Worm (Caenorhabditis elegans) whole organism, midembryonic: ENCODE data around the gene Y53G8B.2.

ENCODE experiments used
- T22C8.4 ChIP-seq: fragments of 200-800 bp; sonication (Bioruptor generic); IDR thresholded peaks from 2 replicates; pipeline ENCODE4 v1.3.6; 2022; ENCODE audit warnings: missing genetic modification characterization, missing compliant biosample characterization
- cog-1 ChIP-seq: sonication (generic microtip); optimal IDR thresholded peaks from 2 replicates; lab custom pipeline; 2016; ENCODE audit warnings: missing genetic modification characterization, missing compliant biosample characterization
- flt-1 ChIP-seq: fragments of 200-800 bp; sonication (Bioruptor generic); IDR thresholded peaks from 2 replicates; pipeline ENCODE4 v1.3.6; 2022; ENCODE audit warnings: missing genetic modification characterization, missing compliant biosample characterization
- klf-2 ChIP-seq: fragments of 200-800 bp; sonication (Bioruptor generic); conservative IDR thresholded peaks from 2 replicates; pipeline ENCODE4 v1.3.6; 2022; ENCODE audit warnings: missing genetic modification reagents, missing genetic modification characterization, missing compliant biosample characterization
- med-1 ChIP-seq: sonication (generic microtip); optimal IDR thresholded peaks from 2 replicates; lab custom pipeline; 2017; ENCODE audit warnings: missing genetic modification characterization, mild to moderate bottlenecking, missing compliant biosample characterization, antibody characterized with exemption, missing genetic modification reagents; ENCODE audit not compliant: insufficient read depth
- ref-1 ChIP-seq: fragments of 200-800 bp; sonication (Bioruptor generic); conservative IDR thresholded peaks from 2 replicates; pipeline ENCODE4 v1.3.6; 2022; ENCODE audit warnings: missing genetic modification reagents, missing genetic modification characterization, missing compliant biosample characterization
- tab-1 ChIP-seq: fragments of 200-800 bp; sonication (Bioruptor generic); IDR thresholded peaks from 2 replicates; pipeline ENCODE4 v1.3.6; 2022; ENCODE audit warnings: missing genetic modification characterization, missing compliant biosample characterization
- ztf-23 ChIP-seq: fragments of 200-800 bp; sonication (Bioruptor generic); IDR thresholded peaks from 2 replicates; pipeline ENCODE4 v1.3.6; 2022; ENCODE audit warnings: missing genetic modification reagents, missing genetic modification characterization, missing compliant biosample characterization
- ztf-29 ChIP-seq: fragments of 200-800 bp; sonication (Bioruptor generic); IDR thresholded peaks from 2 replicates; pipeline ENCODE4 v1.3.6; 2022; ENCODE audit warnings: missing genetic modification reagents, missing genetic modification characterization, missing compliant biosample characterization

Y53G8B.2 gene

DNA sequence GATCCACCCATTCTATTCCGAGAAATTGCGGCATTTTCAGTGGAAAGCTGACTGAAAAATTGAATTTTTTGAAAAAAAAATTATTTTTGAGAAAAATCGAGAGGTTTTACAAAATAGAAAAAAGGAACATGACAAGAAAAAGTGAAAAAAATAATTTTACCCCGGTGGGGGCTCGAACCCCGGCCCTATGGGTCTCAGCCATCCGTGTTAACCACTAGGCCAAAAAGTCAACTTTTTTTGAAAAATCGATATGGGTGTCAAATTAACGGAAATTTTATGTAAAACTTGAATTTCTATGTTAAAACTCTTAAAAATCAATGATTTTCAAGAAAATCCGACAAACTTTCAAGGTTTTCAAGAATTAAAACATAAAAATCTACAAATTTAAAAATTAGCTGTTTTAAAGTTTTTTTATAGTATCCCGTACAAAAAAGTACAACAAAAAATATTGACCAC is at the start of gene Y53G8B.2:
Gene Y53G8B.2, minus strand, starts transcription at position 51 of the 456 bp plus-strand sequence.
- TF ChIP-seq ztf-29 (GFP tag; lab: Robert Waterston, UW) (no peak), ref-1 (GFP tag; lab: Robert Waterston, UW) (no peak), flt-1 (GFP tag; lab: Robert Waterston, UW) (no peak), T22C8.4 (GFP tag; lab: Robert Waterston, UW) (no peak), cog-1 (tag; lab: Kevin White, UChicago) (no peak), tab-1 (GFP tag; lab: Robert Waterston, UW) (no peak), klf-2 (GFP tag; lab: Robert Waterston, UW) (no peak), med-1 (GFP tag; lab: Kevin White, UChicago) (no peak), ztf-23 (GFP tag; lab: Robert Waterston, UW) (no peak)

DNA sequence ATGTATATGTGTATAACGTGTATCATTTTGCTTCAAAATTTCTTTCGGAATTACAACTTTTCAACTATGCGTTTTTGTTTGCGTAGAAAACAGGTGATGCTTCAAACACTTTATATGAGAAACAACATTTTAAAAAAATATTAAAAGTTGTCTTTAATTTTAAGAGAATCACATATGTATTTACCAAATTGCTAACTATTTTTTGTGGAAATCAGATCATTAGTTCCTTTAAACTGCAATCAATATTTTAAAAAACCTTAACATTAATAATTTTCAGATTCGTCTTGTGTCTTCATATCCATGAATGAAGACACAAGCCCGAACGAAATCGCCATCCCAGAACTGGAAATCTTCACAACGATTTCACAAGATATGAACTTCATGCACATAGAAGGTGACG is 49.1 kb upstream of the Y53G8B.2 start, which contains the start of gene C44B11.6:
Gene C44B11.6, plus strand, starts transcription at position 301 of the 400 bp plus-strand sequence.
- TF ChIP-seq ztf-23 (GFP tag; lab: Robert Waterston, UW) = no peak
- TF ChIP-seq tab-1 (GFP tag; lab: Robert Waterston, UW) = no peak
- TF ChIP-seq ztf-29 (GFP tag; lab: Robert Waterston, UW) = no peak
- no peak for TF ChIP-seq med-1 (GFP tag; lab: Kevin White, UChicago)
- TF ChIP-seq T22C8.4 (GFP tag; lab: Robert Waterston, UW) = no peak
- no peak for TF ChIP-seq ref-1 (GFP tag; lab: Robert Waterston, UW)
- TF ChIP-seq cog-1 (tag; lab: Kevin White, UChicago) = no peak
- no peak for TF ChIP-seq klf-2 (GFP tag; lab: Robert Waterston, UW)
- TF ChIP-seq flt-1 (GFP tag; lab: Robert Waterston, UW) = no peak

DNA sequence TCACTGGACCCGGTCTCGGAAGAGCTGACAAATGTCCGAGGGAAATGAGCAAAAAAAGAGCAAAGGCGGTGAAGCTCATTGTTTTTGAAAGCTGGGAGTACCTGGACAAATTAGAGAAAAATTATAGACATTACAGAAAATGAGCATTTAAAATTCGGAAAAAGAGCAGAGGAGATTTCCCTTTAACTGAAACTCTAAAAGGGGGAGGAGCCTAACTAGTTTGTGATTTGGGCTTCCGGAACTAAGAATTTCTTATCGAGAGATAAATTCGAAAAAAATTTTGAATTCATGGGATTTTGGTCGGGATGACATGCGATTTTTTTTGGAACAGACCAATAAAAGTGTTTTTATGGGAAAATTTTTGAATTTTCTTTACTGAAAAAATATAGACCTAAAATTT is 39.9 kb upstream of the Y53G8B.2 start, which contains the start of gene C44B11.4:
Gene C44B11.4, minus strand, starts transcription at position 101 of the 400 bp plus-strand sequence.
- TF ChIP-seq ztf-29 (GFP tag; lab: Robert Waterston, UW) (no peak), cog-1 (tag; lab: Kevin White, UChicago) (no peak), tab-1 (GFP tag; lab: Robert Waterston, UW) (no peak), flt-1 (GFP tag; lab: Robert Waterston, UW) (no peak), T22C8.4 (GFP tag; lab: Robert Waterston, UW) (no peak), klf-2 (GFP tag; lab: Robert Waterston, UW) (no peak), ref-1 (GFP tag; lab: Robert Waterston, UW) (no peak), ztf-23 (GFP tag; lab: Robert Waterston, UW) (no peak), med-1 (GFP tag; lab: Kevin White, UChicago) (no peak)

DNA sequence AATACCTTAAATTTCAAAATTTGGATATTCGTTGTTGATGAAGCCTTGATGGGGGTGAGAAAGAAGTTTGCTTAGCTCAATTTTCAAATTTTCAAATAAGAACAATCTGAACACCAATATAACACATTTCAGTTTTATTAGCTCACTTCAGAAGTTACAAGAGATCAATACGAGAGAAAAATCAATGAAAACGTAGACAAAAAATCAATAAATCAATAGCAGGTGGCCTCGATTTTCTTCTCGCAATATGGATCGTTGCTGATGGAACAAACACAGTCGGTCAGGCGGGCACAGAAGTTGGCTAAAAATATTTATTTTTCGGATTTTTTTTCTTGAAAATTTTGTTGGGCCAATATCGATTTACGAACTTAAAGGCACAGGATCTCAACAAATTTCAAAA is 38.3 kb upstream of the Y53G8B.2 start:
- TF ChIP-seq ztf-29 (GFP tag; lab: Robert Waterston, UW) = no peak
- no peak for TF ChIP-seq ztf-23 (GFP tag; lab: Robert Waterston, UW)
- no peak for TF ChIP-seq med-1 (GFP tag; lab: Kevin White, UChicago)
- TF ChIP-seq ref-1 (GFP tag; lab: Robert Waterston, UW) = no peak
- no peak for TF ChIP-seq T22C8.4 (GFP tag; lab: Robert Waterston, UW)
- no peak for TF ChIP-seq flt-1 (GFP tag; lab: Robert Waterston, UW)

DNA sequence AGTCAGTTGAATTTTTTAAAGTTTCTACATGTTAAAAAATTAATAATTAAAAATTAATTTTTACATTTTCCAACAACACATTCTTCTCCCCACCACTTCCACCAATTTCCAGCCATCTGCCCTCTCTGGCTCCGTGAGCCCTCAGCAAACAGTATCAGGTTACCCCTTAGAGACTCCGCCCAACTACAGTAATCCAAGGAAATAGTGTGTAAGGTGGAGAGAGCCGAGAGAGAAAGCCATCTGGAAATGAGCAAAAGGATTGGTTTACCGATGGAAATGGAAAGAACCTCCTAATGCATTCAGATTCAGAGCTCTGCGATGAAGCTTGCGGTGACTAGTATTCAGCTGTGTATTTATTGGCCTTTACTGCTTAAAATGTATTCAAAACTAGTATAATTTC is 36.5 kb upstream of the Y53G8B.2 start:
- TF ChIP-seq ref-1 (GFP tag; lab: Robert Waterston, UW) (no peak), cog-1 (tag; lab: Kevin White, UChicago) (no peak), ztf-29 (GFP tag; lab: Robert Waterston, UW) (no peak), tab-1 (GFP tag; lab: Robert Waterston, UW) (no peak), klf-2 (GFP tag; lab: Robert Waterston, UW) (no peak), T22C8.4 (GFP tag; lab: Robert Waterston, UW) (no peak), ztf-23 (GFP tag; lab: Robert Waterston, UW) (no peak), flt-1 (GFP tag; lab: Robert Waterston, UW) (no peak), med-1 (GFP tag; lab: Kevin White, UChicago) (no peak)

DNA sequence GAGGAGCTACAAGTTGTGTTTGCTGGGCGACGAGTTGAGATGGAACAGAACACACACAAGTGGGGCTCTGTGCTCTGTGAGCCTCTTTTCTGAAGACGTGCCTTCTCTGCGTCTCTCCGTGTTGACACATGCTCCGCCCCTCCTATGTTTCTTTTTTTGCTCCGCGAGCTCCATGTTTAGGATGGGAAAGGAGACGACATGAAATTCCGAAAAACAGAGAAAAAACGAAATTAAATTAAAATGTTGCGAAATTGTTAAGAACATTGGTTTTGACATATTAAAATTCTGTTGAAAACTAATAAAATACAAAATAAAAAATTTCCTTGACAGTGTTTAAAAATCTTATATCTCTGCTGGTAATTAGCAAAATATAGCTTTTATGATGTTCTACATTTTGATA is 35.4 kb upstream of the Y53G8B.2 start, which contains the start of gene mec-12:
Gene mec-12, minus strand, starts transcription at position 91 of the 400 bp plus-strand sequence.
- TF ChIP-seq klf-2 (GFP tag; lab: Robert Waterston, UW) (no peak), T22C8.4 (GFP tag; lab: Robert Waterston, UW) (no peak), flt-1 (GFP tag; lab: Robert Waterston, UW) (no peak), ztf-29 (GFP tag; lab: Robert Waterston, UW) (no peak), ref-1 (GFP tag; lab: Robert Waterston, UW) (no peak), cog-1 (tag; lab: Kevin White, UChicago) (no peak), med-1 (GFP tag; lab: Kevin White, UChicago) (no peak), tab-1 (GFP tag; lab: Robert Waterston, UW) (no peak), ztf-23 (GFP tag; lab: Robert Waterston, UW) (no peak)

DNA sequence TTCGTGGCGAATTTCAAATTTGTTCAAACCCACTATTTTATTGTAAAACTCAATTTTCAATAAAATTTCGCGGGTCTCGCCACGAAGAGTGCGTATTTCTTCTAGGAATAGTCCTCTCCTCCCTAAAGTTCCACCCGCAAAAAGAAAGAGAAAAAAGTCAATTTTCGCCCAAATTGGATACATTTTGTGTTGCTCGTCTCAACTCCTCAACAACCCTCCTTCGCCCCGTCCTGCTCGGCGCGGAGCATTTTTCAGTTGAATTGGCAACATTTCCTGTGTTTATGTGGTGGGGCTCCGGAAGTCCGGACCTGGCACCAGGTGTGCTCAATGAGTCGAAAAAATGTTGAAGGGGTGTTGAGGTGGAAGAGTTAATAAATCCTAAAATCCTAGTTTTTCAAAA is 34.3 kb upstream of the Y53G8B.2 start:
- TF ChIP-seq klf-2 (GFP tag; lab: Robert Waterston, UW) = no peak
- no peak for TF ChIP-seq ztf-29 (GFP tag; lab: Robert Waterston, UW)
- TF ChIP-seq ztf-23 (GFP tag; lab: Robert Waterston, UW) = no peak
- TF ChIP-seq med-1 (GFP tag; lab: Kevin White, UChicago) = no peak
- no peak for TF ChIP-seq flt-1 (GFP tag; lab: Robert Waterston, UW)
- TF ChIP-seq cog-1 (tag; lab: Kevin White, UChicago) = no peak
- TF ChIP-seq tab-1 (GFP tag; lab: Robert Waterston, UW) = no peak
- no peak for TF ChIP-seq ref-1 (GFP tag; lab: Robert Waterston, UW)
- TF ChIP-seq T22C8.4 (GFP tag; lab: Robert Waterston, UW) = no peak

DNA sequence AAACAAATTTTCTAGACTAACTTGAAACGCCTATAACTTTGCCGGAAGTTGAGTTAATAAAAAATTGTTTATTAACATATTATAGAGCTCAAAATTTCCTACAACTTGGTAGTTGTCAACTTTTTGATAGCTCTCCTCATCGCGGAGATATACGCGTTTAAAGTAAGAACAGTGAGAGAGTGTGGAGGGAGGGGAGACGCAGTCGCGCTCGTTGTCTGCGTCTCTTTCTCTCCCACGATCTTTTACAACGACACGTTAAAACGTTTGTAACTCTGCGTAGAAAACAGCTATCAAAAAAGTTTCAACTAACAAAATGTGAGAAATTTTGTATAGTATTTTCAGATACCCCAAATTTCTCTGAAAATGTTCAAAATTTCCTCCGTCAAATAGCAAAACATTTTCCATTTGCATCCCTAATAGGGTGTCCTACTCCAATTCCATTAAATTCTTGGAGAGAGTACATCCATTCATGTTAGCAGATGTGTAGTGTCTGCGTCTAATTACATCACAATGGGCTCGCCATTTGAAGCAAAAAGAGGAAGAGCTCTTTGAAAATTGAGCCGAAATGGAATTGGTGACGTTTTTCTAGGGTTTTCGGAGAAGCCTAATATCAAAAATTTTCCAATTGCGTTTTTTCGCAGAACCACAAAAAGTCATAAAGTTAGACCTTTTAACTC is 32.7 kb upstream of the Y53G8B.2 start:
- no peak for TF ChIP-seq ref-1 (GFP tag; lab: Robert Waterston, UW)
- no peak for TF ChIP-seq T22C8.4 (GFP tag; lab: Robert Waterston, UW)
- TF ChIP-seq cog-1 (tag; lab: Kevin White, UChicago) = no peak
- TF ChIP-seq med-1 (GFP tag; lab: Kevin White, UChicago) = no peak
- no peak for TF ChIP-seq flt-1 (GFP tag; lab: Robert Waterston, UW)
- TF ChIP-seq ztf-29 (GFP tag; lab: Robert Waterston, UW) = no peak
- no peak for TF ChIP-seq klf-2 (GFP tag; lab: Robert Waterston, UW)
- no peak for TF ChIP-seq tab-1 (GFP tag; lab: Robert Waterston, UW)
- no peak for TF ChIP-seq ztf-23 (GFP tag; lab: Robert Waterston, UW)
